Worm (Caenorhabditis elegans): ENCODE data around the gene amph-1.

ce11 chrIV:9614695-9615094 is 33.0 kb downstream of the amph-1 start, which contains the start of gene elt-1:
- TF ChIP-seq attf-6 (GFP tag; IDR thresholded peaks at IDR 0.05) (no peak), snpc-4 (GFP tag; optimal IDR thresholded peaks at IDR 0.05) (no peak), snpc-4 (tag; optimal IDR thresholded peaks at IDR 0.05) (no peak), dox-1 (GFP tag; IDR thresholded peaks at IDR 0.05) (no peak), F49E8.2 (tag; optimal IDR thresholded peaks at IDR 0.05; ENCODE audit: insufficient read depth) (no peak), F57C9.4 (tag; optimal IDR thresholded peaks at IDR 0.05) (no peak)

Measured in whole organism, young adult.